Worm (Caenorhabditis elegans) whole organism, mixed stage, embryonic: ENCODE data around the gene C33E10.8.

ENCODE experiments used
- M03D4.4 ChIP-seq: sonication (generic microtip); optimal IDR thresholded peaks from 2 replicates; lab custom pipeline; 2017; ENCODE audit warnings: mild to moderate bottlenecking, missing genetic modification characterization, missing compliant biosample characterization
- bed-3 ChIP-seq: fragments of 200-800 bp; sonication (Bioruptor generic); optimal IDR thresholded peaks from 3 replicates; lab custom pipeline; 2018; ENCODE audit warnings: mild to moderate bottlenecking, missing genetic modification characterization, moderate library complexity, missing compliant biosample characterization
- blmp-1 ChIP-seq: fragments of 150-350 bp; optimal IDR thresholded peaks from 2 replicates; lab custom pipeline; 2014; ENCODE audit warnings: missing biosample characterization, missing genetic modification characterization
- ceh-83 ChIP-seq: fragments of 200-800 bp; sonication (Bioruptor generic); optimal IDR thresholded peaks from 2 replicates; lab custom pipeline; 2018; ENCODE audit warnings: mild to moderate bottlenecking, missing genetic modification characterization, missing compliant biosample characterization
- drap-1 ChIP-seq: fragments of 200-800 bp; sonication (Bioruptor generic); optimal IDR thresholded peaks from 3 replicates; lab custom pipeline; 2018; ENCODE audit warnings: mild to moderate bottlenecking, missing genetic modification characterization, missing compliant biosample characterization
- elt-1 ChIP-seq: sonication (generic microtip); optimal IDR thresholded peaks from 2 replicates; lab custom pipeline; 2017; ENCODE audit warnings: missing genetic modification characterization, mild to moderate bottlenecking, missing compliant biosample characterization, antibody characterized with exemption, moderate library complexity, borderline replicate concordance; ENCODE audit not compliant: insufficient read depth
- elt-3 ChIP-seq: fragments of 150-350 bp; optimal IDR thresholded peaks from 2 replicates; lab custom pipeline; 2014; ENCODE audit warnings: missing biosample characterization, missing genetic modification characterization
- flh-1 ChIP-seq: fragments of 200-800 bp; sonication (Bioruptor generic); optimal IDR thresholded peaks from 2 replicates; lab custom pipeline; 2018; ENCODE audit warnings: mild to moderate bottlenecking, missing genetic modification characterization, moderate library complexity, missing compliant biosample characterization
- hlh-1 ChIP-seq: fragments of 150-350 bp; optimal IDR thresholded peaks from 2 replicates; lab custom pipeline; 2014; ENCODE audit warnings: missing biosample characterization, missing genetic modification reagents, missing genetic modification characterization
- lin-13 ChIP-seq: fragments of 150-350 bp; optimal IDR thresholded peaks from 2 replicates; lab custom pipeline; 2014; ENCODE audit warnings: missing biosample characterization, missing genetic modification characterization
- lin-32 ChIP-seq: fragments of 200-800 bp; sonication (Bioruptor generic); optimal IDR thresholded peaks from 2 replicates; lab custom pipeline; 2018; ENCODE audit warnings: mild to moderate bottlenecking, missing genetic modification characterization, missing compliant biosample characterization
- lsy-2 ChIP-seq: fragments of 150-350 bp; optimal IDR thresholded peaks from 2 replicates; lab custom pipeline; 2014; ENCODE audit warnings: missing biosample characterization, missing genetic modification characterization
- mab-5 ChIP-seq: fragments of 150-350 bp; optimal IDR thresholded peaks from 2 replicates; lab custom pipeline; 2014; ENCODE audit warnings: missing biosample characterization, missing genetic modification characterization
- mep-1 ChIP-seq: fragments of 150-350 bp; optimal IDR thresholded peaks from 2 replicates; lab custom pipeline; 2017; ENCODE audit warnings: missing biosample characterization, missing genetic modification reagents, missing genetic modification characterization, inconsistent platforms
- mls-2 ChIP-seq: sonication (generic microtip); optimal IDR thresholded peaks from 2 replicates; lab custom pipeline; 2016; ENCODE audit warnings: mild to moderate bottlenecking, missing genetic modification characterization, moderate library complexity, missing compliant biosample characterization
- nhr-12 ChIP-seq: fragments of 150-350 bp; optimal IDR thresholded peaks from 2 replicates; lab custom pipeline; 2014; ENCODE audit warnings: missing biosample characterization, missing genetic modification characterization
- nhr-237 ChIP-seq: fragments of 150-350 bp; optimal IDR thresholded peaks from 2 replicates; lab custom pipeline; 2014; ENCODE audit warnings: missing biosample characterization, missing genetic modification characterization
- nhr-28 ChIP-seq: fragments of 150-350 bp; optimal IDR thresholded peaks from 2 replicates; lab custom pipeline; 2014; ENCODE audit warnings: missing biosample characterization, missing genetic modification characterization
- nhr-76 ChIP-seq: sonication (generic microtip); optimal IDR thresholded peaks from 2 replicates; lab custom pipeline; 2017; ENCODE audit warnings: missing biosample characterization, missing genetic modification characterization
- pha-4 ChIP-seq: fragments of 150-350 bp; optimal IDR thresholded peaks from 2 replicates; lab custom pipeline; 2018; ENCODE audit warnings: missing biosample characterization, missing genetic modification reagents, missing genetic modification characterization
- sem-2 ChIP-seq: fragments of 200-800 bp; sonication (Bioruptor generic); optimal IDR thresholded peaks from 2 replicates; lab custom pipeline; 2018; ENCODE audit warnings: mild to moderate bottlenecking, missing genetic modification characterization, missing compliant biosample characterization
- sptf-1 ChIP-seq: sonication (generic microtip); optimal IDR thresholded peaks from 2 replicates; lab custom pipeline; 2017; ENCODE audit warnings: mild to moderate bottlenecking, missing genetic modification characterization, moderate library complexity, missing compliant biosample characterization
- tbx-8 ChIP-seq: fragments of 200-800 bp; sonication (Bioruptor generic); optimal IDR thresholded peaks from 2 replicates; lab custom pipeline; 2018; ENCODE audit warnings: mild to moderate bottlenecking, missing genetic modification characterization, moderate library complexity, missing compliant biosample characterization
- unc-120 ChIP-seq: sonication (generic microtip); optimal IDR thresholded peaks from 2 replicates; lab custom pipeline; 2017; ENCODE audit warnings: missing genetic modification characterization, missing compliant biosample characterization; ENCODE audit not compliant: poor library complexity, severe bottlenecking
- unc-39 ChIP-seq: fragments of 150-350 bp; optimal IDR thresholded peaks from 2 replicates; lab custom pipeline; 2014; ENCODE audit warnings: missing biosample characterization, missing genetic modification characterization
- unc-62 ChIP-seq: fragments of 150-350 bp; optimal IDR thresholded peaks from 2 replicates; lab custom pipeline; 2014; ENCODE audit warnings: missing biosample characterization, missing genetic modification reagents, missing genetic modification characterization
- ztf-11 ChIP-seq: fragments of 150-350 bp; optimal IDR thresholded peaks from 2 replicates; lab custom pipeline; 2014; ENCODE audit warnings: missing biosample characterization, missing genetic modification characterization

Gene C33E10.8

ce11 chrX:17297408-17297807, 2.8 kb upstream of the C33E10.8 start:
- peak; percentile 56 for TF ChIP-seq lsy-2 (tag; lab: Kevin White, UChicago)
- TF ChIP-seq lin-13 (tag; lab: Kevin White, UChicago): no peak
- no peak for TF ChIP-seq nhr-28 (tag; lab: Kevin White, UChicago)

- no peak for TF ChIP-seq elt-1
- no peak for TF ChIP-seq unc-39
- no peak for TF ChIP-seq lin-13 (tag; lab: Kevin White, UChicago)
- TF ChIP-seq sptf-1 (tag; lab: Kevin White, UChicago): no peak
- no peak for TF ChIP-seq sem-2 (GFP tag; lab: Kevin White, UChicago)
- TF ChIP-seq lin-32 (GFP tag; lab: Kevin White, UChicago): no peak
- no peak for TF ChIP-seq M03D4.4 (tag; lab: Kevin White, UChicago)
Measured at ce11 chrX:17294019-17294418, 609 bp downstream of the C33E10.8 start.

DNA sequence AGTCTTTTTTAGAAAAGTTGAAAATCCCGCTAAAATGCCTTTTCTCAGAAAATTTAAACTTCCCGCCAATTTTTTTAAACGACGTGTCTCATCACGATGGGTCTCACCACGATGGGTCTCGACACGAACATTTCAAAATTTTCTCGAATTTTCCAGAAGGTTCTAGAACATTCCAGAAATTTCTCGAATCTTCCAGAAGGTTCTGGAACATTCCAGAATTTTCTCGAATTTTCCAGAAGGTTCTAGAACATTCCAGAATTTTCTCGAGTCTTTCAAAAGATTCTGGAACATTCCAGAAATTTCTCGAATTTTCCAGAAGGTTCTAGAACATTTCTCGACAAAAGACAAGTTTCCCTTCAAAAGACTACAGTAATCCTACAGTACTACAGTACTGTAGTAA, 6.2 kb downstream of the C33E10.8 start:
- TF ChIP-seq sem-2 (GFP tag; lab: Kevin White, UChicago) (peak; percentile 55), unc-120 (tag; lab: Kevin White, UChicago) (no peak), ceh-83 (peak; percentile 87)

DNA sequence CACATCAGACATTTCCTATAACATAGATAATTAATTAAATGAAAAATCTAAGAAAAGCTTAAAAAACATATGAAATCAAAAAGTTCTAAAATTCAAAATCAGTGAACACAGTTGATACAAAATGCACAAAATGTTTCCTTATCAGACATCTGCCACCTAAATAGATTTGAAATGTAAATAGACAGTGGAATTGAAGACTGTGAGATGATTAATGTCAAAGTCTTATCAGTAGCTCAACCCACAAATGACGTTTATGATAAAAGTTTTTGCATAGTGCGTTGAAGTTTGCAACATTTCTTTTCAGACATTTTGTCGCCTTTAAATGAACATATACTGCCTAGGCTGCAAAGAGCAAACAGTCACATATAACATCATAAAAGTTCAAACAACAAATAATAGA, 37.9 kb downstream of the C33E10.8 start, which contains the start of gene Y40C7B.4:
Y40C7B.4 (minus strand) TSS at position 19 of the 400 bp plus-strand sequence.
- TF ChIP-seq nhr-237 (tag; lab: Kevin White, UChicago) (no peak), mep-1 (no peak), unc-39 (no peak), nhr-12 (tag; lab: Kevin White, UChicago) (no peak), nhr-76 (tag; lab: Kevin White, UChicago) (no peak), drap-1 (no peak), sptf-1 (tag; lab: Kevin White, UChicago) (no peak), unc-62 (GFP tag; lab: Kevin White, UChicago) (no peak), ztf-11 (tag; lab: Kevin White, UChicago) (no peak), M03D4.4 (tag; lab: Kevin White, UChicago) (no peak), mls-2 (tag; lab: Kevin White, UChicago) (no peak), flh-1 (no peak), nhr-28 (tag; lab: Kevin White, UChicago) (no peak), bed-3 (GFP tag; lab: Kevin White, UChicago) (no peak), lin-32 (GFP tag; lab: Kevin White, UChicago) (no peak), blmp-1 (tag; lab: Kevin White, UChicago) (no peak), hlh-1 (tag; lab: Kevin White, UChicago) (no peak), lin-13 (tag; lab: Kevin White, UChicago) (no peak), elt-3 (no peak)
- TF ChIP-seq, all 35 proteins: peak for 0

ce11 chrX:17247260-17247659, 47.4 kb downstream of the C33E10.8 start:
- TF ChIP-seq mab-5 (tag; lab: Kevin White, UChicago): no peak
- no peak for TF ChIP-seq lin-13 (tag; lab: Kevin White, UChicago)
- TF ChIP-seq tbx-8: no peak
- TF ChIP-seq drap-1: no peak
- TF ChIP-seq unc-62 (GFP tag; lab: Kevin White, UChicago): no peak
- TF ChIP-seq hlh-1 (tag; lab: Kevin White, UChicago): no peak
- no peak for TF ChIP-seq pha-4 (tag; lab: Kevin White, UChicago)
